Worm (Caenorhabditis elegans) whole organism, L3 larva: Measurements from ENCODE around the gene unc-103.
A peak's percentile ranks its signal among the peaks of the same experiment; 100 is the strongest.

Experiments used
- R02D3.7 ChIP-seq: fragments of 150-350 bp; optimal IDR thresholded peaks from 2 replicates; lab custom pipeline; 2014; ENCODE audit warnings: missing biosample characterization, missing genetic modification characterization
- ZK546.5 ChIP-seq: sonication (generic microtip); optimal IDR thresholded peaks from 2 replicates; lab custom pipeline; 2017; ENCODE audit warnings: missing biosample characterization, missing genetic modification characterization
- ama-1 ChIP-seq: fragments of 150-350 bp; optimal IDR thresholded peaks from 2 replicates; lab custom pipeline; 2018
- ceh-16 ChIP-seq: sonication (generic microtip); optimal IDR thresholded peaks from 2 replicates; lab custom pipeline; 2017; ENCODE audit warnings: missing biosample characterization, missing genetic modification characterization
- ceh-28 ChIP-seq: fragments of 150-350 bp; optimal IDR thresholded peaks from 2 replicates; lab custom pipeline; 2014; ENCODE audit warnings: missing biosample characterization, missing genetic modification reagents, missing genetic modification characterization
- ceh-9 ChIP-seq: sonication (generic microtip); optimal IDR thresholded peaks from 2 replicates; lab custom pipeline; 2018; ENCODE audit warnings: missing biosample characterization, missing genetic modification characterization
- egl-27 ChIP-seq: sonication (generic microtip); optimal IDR thresholded peaks from 4 replicates; lab custom pipeline; 2017; ENCODE audit warnings: missing biosample characterization, missing genetic modification reagents, missing genetic modification characterization
- egl-5 ChIP-seq: fragments of 150-350 bp; optimal IDR thresholded peaks from 2 replicates; lab custom pipeline; 2017; ENCODE audit warnings: missing biosample characterization, missing genetic modification reagents, missing genetic modification characterization, inconsistent platforms
- elt-1 ChIP-seq: fragments of 150-350 bp; optimal IDR thresholded peaks from 2 replicates; lab custom pipeline; 2014; ENCODE audit warnings: missing biosample characterization, missing genetic modification characterization
- elt-2 ChIP-seq: sonication (generic microtip); optimal IDR thresholded peaks from 2 replicates; lab custom pipeline; 2016; ENCODE audit warnings: missing genetic modification reagents, mild to moderate bottlenecking, missing genetic modification characterization, missing compliant biosample characterization
- fkh-10 ChIP-seq: sonication (generic microtip); optimal IDR thresholded peaks from 2 replicates; lab custom pipeline; 2017; ENCODE audit warnings: missing biosample characterization, missing genetic modification reagents, missing genetic modification characterization
- hmg-11 ChIP-seq: sonication (generic microtip); optimal IDR thresholded peaks from 2 replicates; lab custom pipeline; 2016; ENCODE audit warnings: missing genetic modification characterization, missing compliant biosample characterization
- jun-1 ChIP-seq: fragments of 150-350 bp; optimal IDR thresholded peaks from 2 replicates; lab custom pipeline; 2014; ENCODE audit warnings: missing biosample characterization, missing genetic modification reagents, missing genetic modification characterization
- lin-39 ChIP-seq: fragments of 150-350 bp; optimal IDR thresholded peaks from 2 replicates; lab custom pipeline; 2018; ENCODE audit warnings: missing biosample characterization, missing genetic modification reagents, missing genetic modification characterization
- lsy-12 ChIP-seq: sonication (generic microtip); optimal IDR thresholded peaks from 2 replicates; lab custom pipeline; 2016; ENCODE audit warnings: mild to moderate bottlenecking, missing genetic modification characterization, missing compliant biosample characterization
- mdl-1 ChIP-seq: fragments of 150-350 bp; optimal IDR thresholded peaks from 2 replicates; lab custom pipeline; 2014; ENCODE audit warnings: missing biosample characterization, missing genetic modification characterization
- nfya-1 ChIP-seq: sonication (generic microtip); optimal IDR thresholded peaks from 2 replicates; lab custom pipeline; 2017; ENCODE audit warnings: missing genetic modification characterization, mild to moderate bottlenecking, missing compliant biosample characterization, antibody characterized with exemption, moderate library complexity; ENCODE audit not compliant: insufficient read depth
- nhr-25 ChIP-seq: sonication (generic microtip); optimal IDR thresholded peaks from 2 replicates; lab custom pipeline; 2017; ENCODE audit warnings: missing biosample characterization, missing genetic modification characterization
- nhr-28 ChIP-seq: fragments of 150-350 bp; optimal IDR thresholded peaks from 2 replicates; lab custom pipeline; 2014; ENCODE audit warnings: missing biosample characterization, missing genetic modification characterization
- nhr-76 ChIP-seq: fragments of 150-350 bp; sonication (generic microtip); optimal IDR thresholded peaks from 5 replicates; lab custom pipeline; 2014; ENCODE audit warnings: missing biosample characterization, missing genetic modification characterization
- pha-4 ChIP-seq: fragments of 150-350 bp; optimal IDR thresholded peaks from 2 replicates; lab custom pipeline; 2014; ENCODE audit warnings: missing biosample characterization, missing genetic modification reagents, missing genetic modification characterization
- pqm-1 ChIP-seq: fragments of 150-350 bp; optimal IDR thresholded peaks from 2 replicates; lab custom pipeline; 2017; ENCODE audit warnings: missing biosample characterization, missing genetic modification characterization, inconsistent platforms
- skn-1 ChIP-seq: fragments of 150-350 bp; optimal IDR thresholded peaks from 2 replicates; lab custom pipeline; 2014; ENCODE audit warnings: missing biosample characterization, missing genetic modification characterization
- snpc-4 ChIP-seq: fragments of 150-350 bp; optimal IDR thresholded peaks from 2 replicates; lab custom pipeline; 2014; ENCODE audit warnings: missing biosample characterization, missing genetic modification characterization
- zag-1 ChIP-seq: fragments of 150-350 bp; optimal IDR thresholded peaks from 2 replicates; lab custom pipeline; 2014; ENCODE audit warnings: missing biosample characterization, missing genetic modification characterization
- ztf-11 ChIP-seq: fragments of 150-350 bp; optimal IDR thresholded peaks from 2 replicates; lab custom pipeline; 2014; ENCODE audit warnings: missing biosample characterization, missing genetic modification characterization

The unc-103 gene

DNA sequence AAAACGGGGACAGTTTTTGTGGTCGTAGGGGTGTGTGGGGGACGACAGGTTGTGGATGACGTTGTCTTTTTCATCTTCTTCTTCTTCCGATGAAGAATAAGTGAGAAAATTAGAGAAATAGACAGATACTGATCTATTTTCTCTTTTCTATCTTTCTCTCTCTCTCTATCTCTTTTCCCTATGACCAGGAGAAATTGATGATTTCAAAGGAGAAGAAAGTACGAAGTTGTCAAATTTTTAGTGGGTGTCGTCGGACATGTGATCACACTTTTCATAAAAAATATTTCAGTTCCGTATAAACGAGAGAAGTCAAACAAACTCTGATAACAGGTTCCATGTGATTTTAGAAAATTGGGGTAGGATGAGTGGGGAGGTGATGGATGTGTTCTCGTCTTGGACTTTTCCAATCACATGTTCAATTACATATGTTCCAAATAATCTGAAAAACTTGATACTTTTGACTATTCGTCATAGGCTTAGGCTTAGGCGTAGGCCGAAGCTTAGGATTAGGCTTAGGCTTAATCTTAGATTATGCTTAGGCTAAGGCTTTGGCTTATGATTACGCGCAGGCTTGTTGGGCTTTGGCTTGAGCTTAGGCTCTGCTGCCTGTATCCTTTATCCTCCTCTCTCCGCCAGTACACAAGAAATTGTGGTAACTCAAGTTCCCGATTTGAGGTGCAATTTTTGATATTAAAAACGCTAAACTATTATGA, 15.1 kb upstream of the unc-103 start (continued):
- TF ChIP-seq snpc-4, result no peak
- no peak for TF ChIP-seq nhr-28 (tag; lab: Kevin White, UChicago)

DNA sequence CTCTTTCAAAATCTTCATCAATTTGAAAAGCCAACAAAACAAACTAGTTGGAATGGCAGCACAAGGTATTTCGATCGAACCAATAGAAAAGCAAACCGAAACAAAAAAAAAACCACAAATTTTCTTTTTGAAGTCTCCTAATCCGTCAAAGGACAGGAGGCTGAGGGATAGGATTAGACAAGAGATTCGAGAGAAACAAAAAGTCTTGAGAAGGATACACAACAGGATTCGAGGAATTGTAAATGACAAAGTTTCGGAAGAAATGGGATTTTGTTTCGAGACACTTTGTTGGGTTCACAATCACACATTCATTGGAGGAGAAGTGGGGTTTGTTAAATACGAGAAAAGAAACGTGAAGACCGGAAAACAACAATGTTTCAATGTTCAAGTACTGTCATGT, 14.2 kb upstream of the unc-103 start:
- TF ChIP-seq skn-1 (no peak), ama-1 (lab: Kevin White, UChicago) (no peak), nhr-76 (tag; lab: Kevin White, UChicago) (no peak), ztf-11 (tag; lab: Kevin White, UChicago) (no peak), R02D3.7 (tag; lab: Kevin White, UChicago) (no peak), ceh-28 (tag; lab: Kevin White, UChicago) (no peak), pqm-1 (tag; lab: Kevin White, UChicago) (no peak)

DNA sequence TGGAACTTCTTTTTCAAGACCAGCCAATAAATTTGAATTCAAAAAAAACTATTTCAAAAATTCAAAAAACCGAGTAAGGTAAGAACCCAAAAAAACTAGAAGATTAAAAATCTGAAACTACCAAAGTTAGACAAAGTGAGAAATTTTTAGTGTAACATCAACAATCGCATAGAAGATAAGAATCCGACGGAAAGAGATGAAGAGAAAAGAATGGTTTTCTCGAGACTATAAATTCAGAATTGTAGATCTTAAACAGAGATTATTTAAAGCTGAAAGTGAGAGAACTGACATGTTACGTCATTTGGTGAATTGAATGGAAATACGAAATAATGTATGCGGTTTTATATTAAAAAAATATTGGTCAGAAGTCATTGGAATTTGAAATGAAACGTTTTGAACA, 13.1 kb upstream of the unc-103 start:
- TF ChIP-seq ZK546.5 (tag; lab: Kevin White, UChicago) (no peak), elt-1 (tag; lab: Kevin White, UChicago) (peak; percentile 95)
- TF ChIP-seq, all 47 proteins: peak for 1

DNA sequence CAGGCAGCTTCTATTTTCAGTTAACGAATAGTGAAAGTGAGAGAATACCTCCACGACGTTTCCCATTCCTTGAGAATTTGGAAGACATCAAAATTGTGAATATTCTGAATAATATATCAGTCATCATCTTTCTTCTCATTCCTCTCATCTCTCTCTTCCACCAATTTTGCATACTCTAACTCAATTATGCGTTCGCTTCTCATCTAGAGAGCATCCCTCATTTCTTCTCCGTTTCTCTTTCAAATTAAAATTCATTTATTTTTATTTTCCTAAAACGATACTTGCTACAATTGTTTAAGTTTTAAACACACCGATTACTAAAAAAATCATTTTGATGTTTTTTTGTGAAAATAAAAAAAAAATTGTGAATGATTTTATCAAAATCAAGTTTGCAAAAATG, 12.0 kb upstream of the unc-103 start:
- TF ChIP-seq elt-2 (tag; lab: Kevin White, UChicago) (no peak), ceh-16 (tag; lab: Kevin White, UChicago) (no peak), nhr-25 (no peak), lsy-12 (no peak), ceh-9 (tag; lab: Kevin White, UChicago) (no peak)

DNA sequence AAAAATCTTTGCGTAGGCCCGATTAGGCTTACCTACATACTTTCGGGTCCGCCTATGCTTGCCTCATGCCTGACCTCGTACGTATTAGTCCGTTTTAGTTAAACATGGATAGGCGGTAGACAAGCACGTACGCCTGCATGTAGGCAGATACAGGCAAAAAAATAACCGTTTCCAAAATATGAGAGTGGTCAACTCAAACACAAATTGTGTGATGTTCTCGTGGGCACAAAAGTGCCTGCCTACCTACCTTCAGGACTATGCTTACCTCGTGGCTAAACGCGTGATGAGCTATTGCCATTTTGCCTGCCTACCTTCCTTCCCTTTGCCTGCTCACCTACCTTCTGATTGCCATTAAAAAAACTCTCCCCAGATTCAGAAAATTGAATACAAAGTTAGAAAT, 8.6 kb upstream of the unc-103 start:
- TF ChIP-seq nhr-25 (no peak), nhr-28 (tag; lab: Kevin White, UChicago) (no peak), zag-1 (tag; lab: Kevin White, UChicago) (no peak), jun-1 (tag; lab: Kevin White, UChicago) (no peak), ceh-16 (tag; lab: Kevin White, UChicago) (no peak), mdl-1 (tag; lab: Kevin White, UChicago) (no peak), hmg-11 (tag; lab: Kevin White, UChicago) (no peak)

DNA sequence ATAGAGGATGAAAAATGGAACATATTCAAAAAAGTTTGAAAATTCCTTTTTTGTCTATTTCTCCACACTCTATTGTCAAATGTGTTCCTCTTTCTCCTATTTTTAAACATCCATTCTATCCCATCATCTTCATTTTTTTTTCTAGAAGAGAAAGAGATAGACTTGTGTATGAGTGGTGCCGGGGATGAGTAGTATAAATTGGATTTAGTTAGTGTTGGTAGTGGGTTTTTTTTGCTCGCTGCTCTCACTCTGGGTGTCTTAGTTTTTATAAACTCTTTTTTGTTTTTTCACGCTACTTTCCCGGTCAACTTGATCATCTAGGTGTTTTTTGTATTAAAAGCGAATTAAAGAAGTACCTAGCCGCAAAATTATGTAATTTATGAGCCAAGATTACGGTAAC, 8.0 kb upstream of the unc-103 start:
- TF ChIP-seq elt-1 (tag; lab: Kevin White, UChicago) (no peak), fkh-10 (GFP tag; lab: Kevin White, UChicago) (no peak), egl-27 (tag; lab: Kevin White, UChicago) (no peak), skn-1 (no peak), ztf-11 (tag; lab: Kevin White, UChicago) (no peak), ceh-16 (tag; lab: Kevin White, UChicago) (no peak), lsy-12 (no peak), egl-5 (tag; lab: Kevin White, UChicago) (no peak), zag-1 (tag; lab: Kevin White, UChicago) (no peak), nhr-25 (no peak), pha-4 (tag; lab: Kevin White, UChicago) (no peak), lin-39 (tag; lab: Kevin White, UChicago) (no peak)
- TF ChIP-seq, all 47 proteins: peak for 0

DNA sequence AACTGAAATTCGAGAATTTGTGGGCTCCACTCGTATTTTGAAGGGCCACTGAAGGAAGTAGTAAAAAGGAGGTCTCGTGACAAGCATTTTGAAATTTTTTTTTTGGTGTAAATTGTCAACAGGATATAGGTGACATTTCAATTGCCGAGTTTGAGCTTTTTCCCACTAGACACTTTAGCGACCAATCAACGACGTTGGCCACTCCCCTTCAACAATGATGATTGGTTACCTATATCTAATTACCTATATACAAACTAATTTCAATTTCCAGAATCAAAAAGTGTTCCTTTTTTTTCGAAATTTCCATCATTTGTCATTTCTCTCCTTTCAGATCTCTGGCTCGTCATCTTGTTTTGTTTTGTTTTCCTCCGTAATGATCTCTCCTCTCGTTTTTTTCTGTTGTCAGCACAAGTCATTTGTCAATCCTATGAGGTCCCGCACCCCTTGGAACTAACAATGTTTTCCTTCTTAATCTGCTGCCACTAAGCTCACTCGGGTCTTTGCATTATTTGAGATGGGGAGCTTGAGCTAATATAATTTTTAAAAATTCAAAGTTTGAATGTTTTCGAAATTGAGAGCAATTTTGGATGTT, 7.2 kb upstream of the unc-103 start:
- TF ChIP-seq nfya-1 (tag; lab: Kevin White, UChicago) (peak; percentile 57), elt-1 (tag; lab: Kevin White, UChicago) (no peak), lin-39 (tag; lab: Kevin White, UChicago) (peak; percentile 90)

DNA sequence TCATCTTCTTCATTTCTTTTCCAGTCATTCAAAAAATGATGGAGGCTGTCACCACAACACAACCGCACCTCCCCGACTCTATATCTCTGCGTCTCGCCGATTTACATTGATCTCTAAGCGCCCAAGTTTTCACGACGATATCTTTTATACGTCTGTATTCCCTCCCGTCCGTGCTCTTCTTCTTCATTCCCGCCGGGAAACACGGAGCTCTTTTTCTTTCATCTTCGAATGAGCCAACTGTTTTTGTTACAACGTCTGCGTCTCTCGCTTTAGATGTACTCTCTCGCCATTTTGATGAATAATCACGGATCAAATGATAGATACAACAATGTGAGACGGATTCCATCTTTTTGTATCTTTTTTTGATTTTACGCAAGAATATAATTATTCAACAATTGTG, 1.6 kb upstream of the unc-103 start:
- TF ChIP-seq nfya-1 (tag; lab: Kevin White, UChicago), result peak; percentile 9
- TF ChIP-seq skn-1, result no peak
